Worm (Caenorhabditis elegans) whole organism, L3 larva: ENCODE data around the gene nape-2.

Experiments
- unc-62 ChIP-seq: fragments of 150-350 bp; sonication (generic microtip); optimal IDR thresholded peaks from 4 replicates; lab custom pipeline; 2014; ENCODE audit warnings: missing biosample characterization, missing genetic modification reagents, missing genetic modification characterization
- ztf-11 ChIP-seq: fragments of 150-350 bp; optimal IDR thresholded peaks from 2 replicates; lab custom pipeline; 2014; ENCODE audit warnings: missing biosample characterization, missing genetic modification characterization

ce11 chrIV:3698201-3698600 lies 40.5 kb downstream of the nape-2 start, which contains the start of gene Y37E11AL.2:
- TF ChIP-seq unc-62 (no peak), ztf-11 (tag; lab: Kevin White, UChicago) (no peak)
